ENCODE assay signal across 5 worm cellular contexts in genomic region chrIII:10537558-10537957, ce11.
A peak's percentile ranks its signal among the peaks of the same experiment; 100 is the strongest.
TF ChIP-seq lines count a peak whose summit lies in the region.

No protein-coding gene starts in this region.

TF ChIP-seq in whole organism, L1 larva, 84 proteins besides CTCF, POLR2A, EP300 and RAD21:
- TF ChIP-seq unc-62 (GFP tag; optimal IDR thresholded peaks at IDR 0.05; lab: Kevin White, UChicago) (no peak), snu-23 (GFP tag; optimal IDR thresholded peaks at IDR 0.05; lab: Kevin White, UChicago) (peak; percentile 0), elt-2 (tag; optimal IDR thresholded peaks at IDR 0.05; lab: Kevin White, UChicago) (peak; percentile 11), nhr-71 (tag; optimal IDR thresholded peaks at IDR 0.05; lab: Kevin White, UChicago) (peak; percentile 34), nhr-85 (tag; lab: Kevin White, UChicago) (peak; percentile 36)

TF ChIP-seq in whole organism, L2 larva, 48 proteins besides CTCF, POLR2A, EP300 and RAD21:
- TF ChIP-seq ama-1 (optimal IDR thresholded peaks at IDR 0.05; lab: Kevin White, UChicago) (no peak), ztf-1 (GFP tag; conservative IDR thresholded peaks at IDR 0.05; lab: Robert Waterston, UW) (no peak), lin-13 (GFP tag; optimal IDR thresholded peaks at IDR 0.05; lab: Kevin White, UChicago) (no peak), nhr-21 (tag; optimal IDR thresholded peaks at IDR 0.05; lab: Kevin White, UChicago) (peak; percentile 34), sma-3 (GFP tag; optimal IDR thresholded peaks at IDR 0.05; lab: Kevin White, UChicago) (peak; percentile 33), nhr-10 (tag; optimal IDR thresholded peaks at IDR 0.05; lab: Kevin White, UChicago) (no peak)

TF ChIP-seq in whole organism, L3 larva, 47 proteins besides CTCF, POLR2A, EP300 and RAD21:
- peak; percentile 8 for TF ChIP-seq nhr-25 (tag; optimal IDR thresholded peaks at IDR 0.05; lab: Kevin White, UChicago)
- peak; percentile 10 for TF ChIP-seq nhr-23 (tag; optimal IDR thresholded peaks at IDR 0.05; lab: Kevin White, UChicago)
- no peak for TF ChIP-seq daf-12 (tag; optimal IDR thresholded peaks at IDR 0.05; lab: Kevin White, UChicago)
- peak; percentile 2 for TF ChIP-seq elt-2 (tag; optimal IDR thresholded peaks at IDR 0.05; lab: Kevin White, UChicago)
- TF ChIP-seq egl-5 (tag; optimal IDR thresholded peaks at IDR 0.05; lab: Kevin White, UChicago) = no peak
- no peak for TF ChIP-seq lsy-12 (tag; optimal IDR thresholded peaks at IDR 0.05; lab: Kevin White, UChicago)
- peak; percentile 87 for TF ChIP-seq ama-1 (optimal IDR thresholded peaks at IDR 0.05; lab: Kevin White, UChicago)
- TF ChIP-seq mdl-1 (tag; optimal IDR thresholded peaks at IDR 0.05; lab: Kevin White, UChicago) = no peak
- TF ChIP-seq nhr-11 (tag; optimal IDR thresholded peaks at IDR 0.05; lab: Kevin White, UChicago) = no peak
- no peak for TF ChIP-seq ztf-4 (tag; optimal IDR thresholded peaks at IDR 0.05; lab: Kevin White, UChicago)
- TF ChIP-seq nhr-43 (tag; optimal IDR thresholded peaks at IDR 0.05; lab: Kevin White, UChicago; ENCODE audit: poor library complexity, severe bottlenecking) = peak; percentile 14
TF ChIP-seq in whole organism, L3 larva: peak in this region for 5.

TF ChIP-seq in whole organism, L4 larva, 104 proteins besides CTCF, POLR2A, EP300 and RAD21:
- TF ChIP-seq hmg-1.1 (GFP tag; IDR thresholded peaks at IDR 0.05; lab: Robert Waterston, UW) (no peak), ctbp-1 (GFP tag; IDR thresholded peaks at IDR 0.05; lab: Robert Waterston, UW) (0 out of 2 replicates have a peak, but pooled peaks have one; percentile 18), mes-2 (tag; optimal IDR thresholded peaks at IDR 0.05; lab: Kevin White, UChicago; ENCODE audit: poor library complexity, severe bottlenecking) (no peak), mxl-3 (GFP tag; optimal IDR thresholded peaks at IDR 0.05; lab: Kevin White, UChicago) (peak; percentile 32), lin-29 (GFP tag; IDR thresholded peaks at IDR 0.05; lab: Robert Waterston, UW) (no peak), daf-16 (GFP tag; optimal IDR thresholded peaks at IDR 0.05; lab: Kevin White, UChicago) (no peak), daf-16 (tag; optimal IDR thresholded peaks at IDR 0.05; lab: Kevin White, UChicago) (peak; percentile 29), nhr-42 (GFP tag; IDR thresholded peaks at IDR 0.05; lab: Robert Waterston, UW) (peak; percentile 46; the same call in 1 of the 2 replicates), lin-38 (GFP tag; IDR thresholded peaks at IDR 0.05; lab: Robert Waterston, UW) (0 out of 2 replicates have a peak, but pooled peaks have one; percentile 36), hif-1 (tag; optimal IDR thresholded peaks at IDR 0.05; lab: Kevin White, UChicago) (peak in 1 of 2 experiments; percentile 18), hlh-11 (tag; optimal IDR thresholded peaks at IDR 0.05; lab: Kevin White, UChicago) (peak; percentile 38), arid-1 (GFP tag; conservative IDR thresholded peaks at IDR 0.05; lab: Robert Waterston, UW) (0 out of 2 replicates have a peak, but pooled peaks have one; percentile 24), madf-9 (GFP tag; conservative IDR thresholded peaks at IDR 0.05; lab: Robert Waterston, UW) (no peak), ama-1 (optimal IDR thresholded peaks at IDR 0.05; lab: Kevin White, UChicago) (no peak), spr-1 (tag; optimal IDR thresholded peaks at IDR 0.05; lab: Kevin White, UChicago) (peak; percentile 39), R02D3.7 (tag; optimal IDR thresholded peaks at IDR 0.05; lab: Kevin White, UChicago) (no peak), nhr-77 (tag; optimal IDR thresholded peaks at IDR 0.05; lab: Kevin White, UChicago) (no peak), mxl-2 (GFP tag; conservative IDR thresholded peaks at IDR 0.05; lab: Robert Waterston, UW) (no peak), cey-2 (tag; optimal IDR thresholded peaks at IDR 0.05; lab: Kevin White, UChicago; ENCODE audit: borderline replicate concordance, insufficient read depth) (no peak), gei-8 (GFP tag; optimal IDR thresholded peaks at IDR 0.05; lab: Kevin White, UChicago) (no peak), ceh-44 (GFP tag; IDR thresholded peaks at IDR 0.05; lab: Robert Waterston, UW) (no peak), nhr-102 (tag; optimal IDR thresholded peaks at IDR 0.05; lab: Kevin White, UChicago) (peak; percentile 14), nhr-28 (tag; optimal IDR thresholded peaks at IDR 0.05; lab: Kevin White, UChicago) (peak; percentile 2), zfp-3 (GFP tag; conservative IDR thresholded peaks at IDR 0.05; lab: Robert Waterston, UW) (0 out of 2 replicates have a peak, but pooled peaks have one; percentile 52), egl-43 (GFP tag; IDR thresholded peaks at IDR 0.05; lab: Robert Waterston, UW) (0 out of 2 replicates have a peak, but pooled peaks have one; percentile 34), nhr-6 (tag; optimal IDR thresholded peaks at IDR 0.05; lab: Kevin White, UChicago) (no peak), jun-1 (tag; optimal IDR thresholded peaks at IDR 0.05; lab: Kevin White, UChicago) (no peak), hlh-30 (tag; optimal IDR thresholded peaks at IDR 0.05; lab: Kevin White, UChicago; ENCODE audit: insufficient read depth) (peak; percentile 38), Y75B8A.6 (GFP tag; IDR thresholded peaks at IDR 0.05; lab: Robert Waterston, UW) (0 out of 2 replicates have a peak, but pooled peaks have one; percentile 61), duxl-1 (tag; optimal IDR thresholded peaks at IDR 0.05; lab: Kevin White, UChicago; ENCODE audit: poor library complexity) (peak; percentile 14)
TF ChIP-seq in whole organism, L4 larva: peak in this region for 16.

TF ChIP-seq in whole organism, young adult, 124 proteins besides CTCF, POLR2A, EP300 and RAD21 (continues in another document):
- no peak for TF ChIP-seq ceh-79 (tag; optimal IDR thresholded peaks at IDR 0.05; lab: Kevin White, UChicago)
- no peak for TF ChIP-seq B0035.1 (tag; optimal IDR thresholded peaks at IDR 0.05; lab: Kevin White, UChicago)
- TF ChIP-seq T07F8.4 (tag; optimal IDR thresholded peaks at IDR 0.05; lab: Kevin White, UChicago) = no peak
- no peak for TF ChIP-seq egl-44 (GFP tag; IDR thresholded peaks at IDR 0.05; lab: Robert Waterston, UW)
- no peak for TF ChIP-seq dpl-1 (GFP tag; optimal IDR thresholded peaks at IDR 0.05; lab: Kevin White, UChicago)
- TF ChIP-seq ceh-100 (GFP tag; IDR thresholded peaks at IDR 0.05; lab: Robert Waterston, UW) = no peak
- no peak for TF ChIP-seq ekl-4 (GFP tag; IDR thresholded peaks at IDR 0.05; lab: Robert Waterston, UW)
- no peak for TF ChIP-seq tbp1 (GFP tag; optimal IDR thresholded peaks at IDR 0.05; lab: Kevin White, UChicago)
- no peak for TF ChIP-seq athp-1 (tag; optimal IDR thresholded peaks at IDR 0.05; lab: Kevin White, UChicago)
- no peak for TF ChIP-seq rcor-1 (GFP tag; IDR thresholded peaks at IDR 0.05; lab: Robert Waterston, UW)
- 0 out of 2 replicates have a peak, but pooled peaks have one; percentile 33 for TF ChIP-seq let-526 (GFP tag; IDR thresholded peaks at IDR 0.05; lab: Robert Waterston, UW)
- no peak for TF ChIP-seq cebp-2 (GFP tag; IDR thresholded peaks at IDR 0.05; lab: Robert Waterston, UW)
- TF ChIP-seq bed-2 (GFP tag; IDR thresholded peaks at IDR 0.05; lab: Robert Waterston, UW) = no peak
- no peak for TF ChIP-seq unc-130 (GFP tag; optimal IDR thresholded peaks at IDR 0.05; lab: Kevin White, UChicago)
- TF ChIP-seq lin-35 (GFP tag; optimal IDR thresholded peaks at IDR 0.05; lab: Kevin White, UChicago) = no peak
- 0 out of 2 replicates have a peak, but pooled peaks have one; percentile 19 for TF ChIP-seq B0336.3 (GFP tag; IDR thresholded peaks at IDR 0.05; lab: Robert Waterston, UW)
- no peak for TF ChIP-seq F57A8.1 (GFP tag; optimal IDR thresholded peaks at IDR 0.05; lab: Kevin White, UChicago)
- no peak for TF ChIP-seq hsf-1 (GFP tag; IDR thresholded peaks at IDR 0.05; lab: Robert Waterston, UW)
- no peak for TF ChIP-seq F10E7.11 (tag; optimal IDR thresholded peaks at IDR 0.05; lab: Kevin White, UChicago)
- no peak for TF ChIP-seq snpc-1.1 (tag; optimal IDR thresholded peaks at IDR 0.05; lab: Kevin White, UChicago; ENCODE audit: insufficient read depth)
- no peak for TF ChIP-seq mes-4 (tag; optimal IDR thresholded peaks at IDR 0.05; lab: Kevin White, UChicago)
- no peak for TF ChIP-seq T26A5.8 (tag; optimal IDR thresholded peaks at IDR 0.05; lab: Kevin White, UChicago)
- 0 out of 2 replicates have a peak, but pooled peaks have one; percentile 51 for TF ChIP-seq Y53G8AR.9 (GFP tag; conservative IDR thresholded peaks at IDR 0.05; lab: Robert Waterston, UW)
- TF ChIP-seq Y56A3A.18 (GFP tag; IDR thresholded peaks at IDR 0.05; lab: Robert Waterston, UW) = 0 out of 2 replicates have a peak, but pooled peaks have one; percentile 58
- no peak for TF ChIP-seq hmg-20 (GFP tag; IDR thresholded peaks at IDR 0.05; lab: Robert Waterston, UW)
- TF ChIP-seq egrh-3 (GFP tag; IDR thresholded peaks at IDR 0.05; lab: Robert Waterston, UW) = no peak
- TF ChIP-seq F33H1.4 (GFP tag; IDR thresholded peaks at IDR 0.05; lab: Robert Waterston, UW) = no peak
- no peak for TF ChIP-seq F23B12.7 (tag; optimal IDR thresholded peaks at IDR 0.05; lab: Kevin White, UChicago; ENCODE audit: insufficient read depth)
- TF ChIP-seq lin-26 (GFP tag; IDR thresholded peaks at IDR 0.05; lab: Robert Waterston, UW) = 0 out of 2 replicates have a peak, but pooled peaks have one; percentile 21
- TF ChIP-seq fkh-3 (tag; optimal IDR thresholded peaks at IDR 0.05; lab: Kevin White, UChicago) = no peak
- TF ChIP-seq F49E8.2 (tag; optimal IDR thresholded peaks at IDR 0.05; lab: Kevin White, UChicago; ENCODE audit: insufficient read depth) = no peak
- TF ChIP-seq hmg-1.2 (GFP tag; IDR thresholded peaks at IDR 0.05; lab: Robert Waterston, UW) = peak; percentile 5; the same call in 1 of the 2 replicates
- TF ChIP-seq madf-3 (GFP tag; IDR thresholded peaks at IDR 0.05; lab: Robert Waterston, UW) = no peak
- TF ChIP-seq ceh-91 (GFP tag; IDR thresholded peaks at IDR 0.05; lab: Robert Waterston, UW) = no peak
- no peak for TF ChIP-seq snpc-4 (GFP tag; optimal IDR thresholded peaks at IDR 0.05; lab: Kevin White, UChicago)
- peak in 3 of 4 experiments; percentile 26 to 65 (median 47) for TF ChIP-seq snpc-4 (tag; optimal IDR thresholded peaks at IDR 0.05; lab: Kevin White, UChicago)
- no peak for TF ChIP-seq mxl-1 (tag; optimal IDR thresholded peaks at IDR 0.05; lab: Kevin White, UChicago)
- TF ChIP-seq ceh-27 (GFP tag; optimal IDR thresholded peaks at IDR 0.05; lab: Kevin White, UChicago) = no peak
- TF ChIP-seq nfya-2 (GFP tag; IDR thresholded peaks at IDR 0.05; lab: Robert Waterston, UW) = no peak
- TF ChIP-seq zfh-2 (GFP tag; conservative IDR thresholded peaks at IDR 0.05; lab: Robert Waterston, UW) = no peak
- no peak for TF ChIP-seq xnd-1 (tag; optimal IDR thresholded peaks at IDR 0.05; lab: Kevin White, UChicago)
- no peak for TF ChIP-seq hlh-12 (tag; optimal IDR thresholded peaks at IDR 0.05; lab: Kevin White, UChicago)
- TF ChIP-seq ets-4 (GFP tag; optimal IDR thresholded peaks at IDR 0.05; lab: Kevin White, UChicago) = no peak
- no peak for TF ChIP-seq dpff-1 (tag; optimal IDR thresholded peaks at IDR 0.05; lab: Kevin White, UChicago)
